Worm (Caenorhabditis elegans) whole organism, L1 larva: ENCODE results near the gene pals-23.

ENCODE experiments used
- ama-1 ChIP-seq: fragments of 150-350 bp; optimal IDR thresholded peaks from 2 replicates; lab custom pipeline; 2014
- ceh-8 ChIP-seq: fragments of 200-800 bp; sonication (Bioruptor generic); optimal IDR thresholded peaks from 2 replicates; lab custom pipeline; 2018; ENCODE audit warnings: mild to moderate bottlenecking, missing genetic modification characterization, moderate library complexity, missing compliant biosample characterization
- ceh-90 ChIP-seq: sonication (generic microtip); optimal IDR thresholded peaks from 2 replicates; lab custom pipeline; 2016; ENCODE audit warnings: missing genetic modification characterization, missing compliant biosample characterization
- egl-13 ChIP-seq: sonication (generic microtip); optimal IDR thresholded peaks from 2 replicates; lab custom pipeline; 2016; ENCODE audit warnings: missing genotype, missing genetic modification reagents, missing genetic modification characterization, missing compliant biosample characterization
- lin-13 ChIP-seq: fragments of 150-350 bp; optimal IDR thresholded peaks from 2 replicates; lab custom pipeline; 2014; ENCODE audit warnings: missing biosample characterization, missing genetic modification reagents, missing genetic modification characterization
- pag-3 ChIP-seq: sonication (generic microtip); optimal IDR thresholded peaks from 2 replicates; lab custom pipeline; 2017; ENCODE audit warnings: missing genetic modification characterization, mild to moderate bottlenecking, missing compliant biosample characterization, antibody characterized with exemption, borderline replicate concordance; ENCODE audit not compliant: insufficient read depth
- skn-1 ChIP-seq: fragments of 150-350 bp; optimal IDR thresholded peaks from 2 replicates; lab custom pipeline; 2014; ENCODE audit warnings: missing biosample characterization, missing genetic modification characterization
- snpc-4 ChIP-seq: fragments of 150-350 bp; optimal IDR thresholded peaks from 2 replicates; lab custom pipeline; 2014; ENCODE audit warnings: missing biosample characterization, missing genetic modification characterization
- sptf-1 ChIP-seq: fragments of 150-350 bp; optimal IDR thresholded peaks from 2 replicates; lab custom pipeline; 2014; ENCODE audit warnings: missing biosample characterization, missing genetic modification characterization
- sup-37 ChIP-seq: fragments of 200-800 bp; sonication (Bioruptor generic); optimal IDR thresholded peaks from 2 replicates; lab custom pipeline; 2018; ENCODE audit warnings: mild to moderate bottlenecking, missing genetic modification characterization, missing compliant biosample characterization
- unc-62 ChIP-seq: fragments of 150-350 bp; optimal IDR thresholded peaks from 2 replicates; lab custom pipeline; 2014; ENCODE audit warnings: missing biosample characterization, missing genetic modification reagents, missing genetic modification characterization
- unc-98 ChIP-seq: fragments of 200-800 bp; sonication (Bioruptor generic); IDR thresholded peaks from 2 replicates; pipeline ENCODE4 v1.3.6; 2022; ENCODE audit warnings: missing genetic modification characterization, missing compliant biosample characterization
- ztf-11 ChIP-seq, 2 experiments: sonication (generic microtip); optimal IDR thresholded peaks; 2 replicates each; lab custom pipeline; 2016 to 2017; ENCODE audit warnings: missing genetic modification characterization in 2 of 2, missing biosample characterization in 1 of 2, missing compliant biosample characterization in 1 of 2

DNA sequence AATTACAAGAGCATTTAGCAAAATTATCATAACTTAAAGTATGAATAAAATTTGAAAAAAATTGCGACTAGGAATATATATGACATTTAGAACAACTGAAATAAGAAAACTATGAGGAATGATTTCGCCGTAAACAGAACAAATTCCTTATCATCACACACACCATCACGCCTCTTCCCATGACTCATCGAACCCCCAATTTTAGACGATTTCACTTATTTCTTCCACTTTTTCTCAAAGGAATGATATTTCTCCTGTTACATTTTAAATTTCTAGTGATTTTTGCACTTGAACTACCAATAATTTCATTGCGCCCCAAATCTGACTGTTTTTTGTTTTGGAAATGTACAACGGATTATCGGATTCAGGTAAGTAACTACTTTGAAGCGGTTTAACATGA is 32.1 kb downstream of the pals-23 start, which contains the start of the genes zig-13 and ver-1:
- TF ChIP-seq snpc-4 (tag; lab: Kevin White, UChicago) (no peak), ama-1 (lab: Kevin White, UChicago) (no peak), skn-1 (tag; lab: Kevin White, UChicago) (no peak), unc-62 (GFP tag; lab: Kevin White, UChicago) (no peak), ceh-8 (GFP tag; lab: Kevin White, UChicago) (no peak), sup-37 (GFP tag; lab: Kevin White, UChicago) (no peak), ztf-11 (tag; optimal IDR thresholded peaks at IDR 0.05; lab: Kevin White, UChicago) (no peak), pag-3 (tag; lab: Kevin White, UChicago) (no peak), egl-13 (no peak), lin-13 (GFP tag; lab: Kevin White, UChicago) (no peak), ceh-90 (no peak), unc-98 (GFP tag; lab: Robert Waterston, UW) (no peak), sptf-1 (tag; lab: Kevin White, UChicago) (no peak)
